Worm (Caenorhabditis elegans) whole organism, young adult: ENCODE results near the gene eat-6.
"Not testable (repeated sequence)": the region's sequence is repeated elsewhere in the genome, so short reads cannot be mapped to it uniquely, and the experiment has no call there.

Experiments
- B0019.2 ChIP-seq: fragments of 200-800 bp; sonication (Bioruptor generic); conservative IDR thresholded peaks from 2 replicates; pipeline ENCODE4 v1.3.6; 2022; ENCODE audit warnings: missing genetic modification reagents, missing genetic modification characterization, missing compliant biosample characterization
- D2030.7 ChIP-seq: fragments of 200-800 bp; sonication (Bioruptor generic); IDR thresholded peaks from 2 replicates; pipeline ENCODE4 v1.3.6; 2022; ENCODE audit warnings: missing genetic modification reagents, missing genetic modification characterization, missing compliant biosample characterization
- F22D6.2 ChIP-seq: sonication (generic microtip); optimal IDR thresholded peaks from 2 replicates; lab custom pipeline; 2016; ENCODE audit warnings: mild to moderate bottlenecking, missing genetic modification characterization, missing compliant biosample characterization
- F33H1.4 ChIP-seq: fragments of 200-800 bp; sonication (Bioruptor generic); IDR thresholded peaks from 2 replicates; pipeline ENCODE4 v1.3.6; 2022; ENCODE audit warnings: missing genetic modification reagents, missing genetic modification characterization, missing compliant biosample characterization
- F49E8.2 ChIP-seq: sonication (generic microtip); optimal IDR thresholded peaks from 3 replicates; lab custom pipeline; 2017; ENCODE audit warnings: missing genetic modification characterization, mild to moderate bottlenecking, missing compliant biosample characterization, antibody characterized with exemption, moderate library complexity; ENCODE audit not compliant: insufficient read depth
- Y56A3A.18 ChIP-seq: fragments of 200-800 bp; sonication (Bioruptor generic); IDR thresholded peaks from 2 replicates; pipeline ENCODE4 v1.3.6; 2022; ENCODE audit warnings: missing genetic modification reagents, missing genetic modification characterization, missing compliant biosample characterization
- attf-3 ChIP-seq: fragments of 200-800 bp; sonication (Bioruptor generic); conservative IDR thresholded peaks from 2 replicates; pipeline ENCODE4 v1.3.6; 2022; ENCODE audit warnings: missing genetic modification reagents, missing genetic modification characterization, missing compliant biosample characterization
- attf-5 ChIP-seq: fragments of 200-800 bp; sonication (Bioruptor generic); optimal IDR thresholded peaks from 2 replicates; lab custom pipeline; 2018; ENCODE audit warnings: mild to moderate bottlenecking, missing genetic modification characterization, missing compliant biosample characterization
- bed-1 ChIP-seq: fragments of 200-800 bp; sonication (Bioruptor generic); IDR thresholded peaks from 2 replicates; pipeline ENCODE4 v1.3.6; 2022; ENCODE audit warnings: missing genetic modification reagents, missing genetic modification characterization, missing compliant biosample characterization
- cebp-1 ChIP-seq, 2 experiments: fragments of 200-800 bp in 1 of 2; sonication (Bioruptor generic) in 1 of 2; sonication (generic microtip) in 1 of 2; IDR thresholded peaks in 1 of 2; optimal IDR thresholded peaks in 1 of 2; 2 replicates each; pipeline versions ENCODE4 v1.3.6 to Lab custom; 2017 to 2022; ENCODE audit warnings: missing compliant biosample characterization in 2 of 2, missing genetic modification characterization in 2 of 2, mild to moderate bottlenecking in 1 of 2, missing genetic modification reagents in 1 of 2, moderate library complexity in 1 of 2
- ceh-100 ChIP-seq: fragments of 200-800 bp; sonication (Bioruptor generic); IDR thresholded peaks from 2 replicates; pipeline ENCODE4 v1.3.6; 2022; ENCODE audit warnings: missing genetic modification reagents, missing genetic modification characterization, missing compliant biosample characterization
- ceh-91 ChIP-seq: fragments of 200-800 bp; sonication (Bioruptor generic); IDR thresholded peaks from 2 replicates; pipeline ENCODE4 v1.3.6; 2022; ENCODE audit warnings: missing genetic modification reagents, missing genetic modification characterization, missing compliant biosample characterization
- die-1 ChIP-seq: sonication (generic microtip); optimal IDR thresholded peaks from 2 replicates; lab custom pipeline; 2016; ENCODE audit warnings: missing genotype, mild to moderate bottlenecking, missing genetic modification characterization, missing compliant biosample characterization
- egrh-3 ChIP-seq: fragments of 200-800 bp; sonication (Bioruptor generic); IDR thresholded peaks from 2 replicates; pipeline ENCODE4 v1.3.6; 2022; ENCODE audit warnings: missing genetic modification reagents, missing genetic modification characterization, missing compliant biosample characterization
- ekl-4 ChIP-seq: fragments of 200-800 bp; sonication (Bioruptor generic); IDR thresholded peaks from 2 replicates; pipeline ENCODE4 v1.3.6; 2022; ENCODE audit warnings: missing genetic modification reagents, missing genetic modification characterization, missing compliant biosample characterization
- ets-4 ChIP-seq: fragments of 200-800 bp; sonication (Bioruptor generic); optimal IDR thresholded peaks from 2 replicates; lab custom pipeline; 2018; ENCODE audit warnings: mild to moderate bottlenecking, missing genetic modification characterization, missing compliant biosample characterization
- him-1 ChIP-seq: sonication (generic microtip); optimal IDR thresholded peaks from 2 replicates; lab custom pipeline; 2016; ENCODE audit warnings: missing genotype, missing genetic modification reagents, missing genetic modification characterization, missing compliant biosample characterization
- hlh-26 ChIP-seq: fragments of 200-800 bp; sonication (Bioruptor generic); conservative IDR thresholded peaks from 2 replicates; pipeline ENCODE4 v1.3.6; 2022; ENCODE audit warnings: missing genetic modification reagents, missing genetic modification characterization, missing compliant biosample characterization
- hsf-1 ChIP-seq: fragments of 200-800 bp; sonication (Bioruptor generic); IDR thresholded peaks from 2 replicates; pipeline ENCODE4 v1.3.6; 2022; ENCODE audit warnings: missing genetic modification reagents, missing genetic modification characterization, missing compliant biosample characterization
- let-526 ChIP-seq: fragments of 200-800 bp; sonication (Bioruptor generic); IDR thresholded peaks from 2 replicates; pipeline ENCODE4 v1.3.6; 2022; ENCODE audit warnings: missing genetic modification reagents, missing genetic modification characterization, missing compliant biosample characterization
- lin-26 ChIP-seq: fragments of 200-800 bp; sonication (Bioruptor generic); IDR thresholded peaks from 2 replicates; pipeline ENCODE4 v1.3.6; 2022; ENCODE audit warnings: missing genetic modification reagents, missing genetic modification characterization, missing compliant biosample characterization
- lin-35 ChIP-seq, 3 experiments: fragments of 150-350 bp in 2 of 3; sonication (generic microtip) in 1 of 3; optimal IDR thresholded peaks; 2 replicates each; lab custom pipeline; 2014 to 2018; ENCODE audit warnings: missing biosample characterization in 3 of 3, missing genetic modification characterization in 3 of 3, missing genetic modification reagents in 3 of 3
- lin-40 ChIP-seq: sonication (generic microtip); optimal IDR thresholded peaks from 2 replicates; lab custom pipeline; 2016; ENCODE audit warnings: missing genetic modification characterization, mild to moderate bottlenecking, missing compliant biosample characterization, missing genotype, missing genetic modification reagents
- mcd-1 ChIP-seq: fragments of 200-800 bp; sonication (Bioruptor generic); IDR thresholded peaks from 2 replicates; pipeline ENCODE4 v1.3.6; 2022; ENCODE audit warnings: missing genetic modification reagents, missing genetic modification characterization, missing compliant biosample characterization
- nhr-80 ChIP-seq: sonication (generic microtip); optimal IDR thresholded peaks from 2 replicates; lab custom pipeline; 2016; ENCODE audit warnings: missing genetic modification characterization, missing compliant biosample characterization
- nhr-90 ChIP-seq: sonication (generic microtip); optimal IDR thresholded peaks from 2 replicates; lab custom pipeline; 2016; ENCODE audit warnings: missing genotype, mild to moderate bottlenecking, missing genetic modification characterization, missing compliant biosample characterization
- snpc-4 ChIP-seq, 5 experiments: fragments of 150-350 bp in 1 of 5; sonication (generic microtip) in 4 of 5; optimal IDR thresholded peaks; 2 replicates each; lab custom pipeline; 2014 to 2018; ENCODE audit warnings: missing genetic modification characterization in 5 of 5, missing biosample characterization in 3 of 5, antibody characterized with exemption in 2 of 5, mild to moderate bottlenecking in 2 of 5, missing compliant biosample characterization in 2 of 5, missing genotype in 2 of 5, moderate library complexity in 2 of 5, missing genetic modification reagents in 1 of 5
- somi-1 ChIP-seq: fragments of 200-800 bp; sonication (Bioruptor generic); optimal IDR thresholded peaks from 2 replicates; lab custom pipeline; 2018; ENCODE audit warnings: mild to moderate bottlenecking, missing genetic modification characterization, missing compliant biosample characterization
- ztf-22 ChIP-seq: fragments of 200-800 bp; sonication (Bioruptor generic); optimal IDR thresholded peaks from 2 replicates; lab custom pipeline; 2018; ENCODE audit warnings: mild to moderate bottlenecking, missing genetic modification characterization, moderate library complexity, missing compliant biosample characterization

The eat-6 gene

DNA sequence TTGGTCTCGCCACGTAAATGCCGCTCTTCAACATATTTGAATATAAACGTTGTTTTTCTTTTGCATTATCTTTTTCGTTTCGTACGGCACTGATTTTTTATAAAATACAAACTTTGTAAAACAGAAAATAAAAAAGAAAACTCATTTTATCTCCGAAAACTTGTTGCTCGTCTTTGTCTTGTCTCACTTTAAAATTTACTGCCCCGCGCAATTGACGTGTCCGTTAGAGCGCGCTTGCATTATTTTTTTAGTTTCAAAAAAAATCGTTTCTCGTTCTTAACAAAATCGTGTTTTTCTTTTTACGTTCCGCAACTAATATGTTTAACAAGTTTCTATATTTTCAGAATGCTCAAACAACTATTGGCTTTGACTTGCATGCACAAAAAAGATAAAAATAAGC is 22.8 kb upstream of the eat-6 start, which contains the start of gene noca-1 (continued):
- no peak for TF ChIP-seq die-1
- no peak for TF ChIP-seq attf-5 (GFP tag; lab: Kevin White, UChicago)
- TF ChIP-seq F33H1.4 (GFP tag; lab: Robert Waterston, UW) = peak; percentile 47
- TF ChIP-seq D2030.7 = no peak
- TF ChIP-seq F49E8.2 = no peak
- TF ChIP-seq, all 124 proteins: peak for 6

DNA sequence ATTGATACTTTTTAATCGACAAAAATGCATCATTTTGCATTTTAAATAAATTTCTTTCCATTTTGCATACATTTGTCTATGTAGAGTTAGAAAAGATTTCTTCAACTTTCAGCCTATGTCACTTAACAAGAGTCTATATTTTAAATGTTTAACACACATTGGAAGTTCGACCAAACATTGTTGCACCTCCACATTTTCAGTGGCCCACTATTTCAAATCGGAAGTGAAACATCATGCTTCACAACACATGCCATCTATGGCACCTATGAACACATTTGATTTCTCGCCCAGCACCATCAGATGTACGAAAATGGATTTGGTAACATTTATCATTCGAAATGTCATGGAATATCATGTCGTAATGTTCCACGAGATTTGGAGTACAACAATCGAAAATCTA is 8.9 kb upstream of the eat-6 start, which contains the start of gene dhc-3:
Gene dhc-3, plus strand, starts transcription at position 301 of the 400 bp plus-strand sequence.
- TF ChIP-seq ztf-22 (GFP tag; lab: Kevin White, UChicago) (no peak), hsf-1 (GFP tag; lab: Robert Waterston, UW) (no peak), egrh-3 (GFP tag; lab: Robert Waterston, UW) (no peak), bed-1 (no peak), hlh-26 (GFP tag; lab: Robert Waterston, UW) (no peak), ceh-100 (GFP tag; lab: Robert Waterston, UW) (no peak), snpc-4 (GFP tag; optimal IDR thresholded peaks at IDR 0.05; lab: Kevin White, UChicago) (no peak), snpc-4 (tag; optimal IDR thresholded peaks at IDR 0.05; lab: Kevin White, UChicago) (no peak), lin-26 (no peak), nhr-90 (tag; lab: Kevin White, UChicago) (no peak), F22D6.2 (tag; lab: Kevin White, UChicago) (no peak), cebp-1 (GFP tag; IDR thresholded peaks at IDR 0.05; lab: Robert Waterston, UW) (no peak), cebp-1 (tag; optimal IDR thresholded peaks at IDR 0.05; lab: Kevin White, UChicago) (no peak), lin-35 (GFP tag; optimal IDR thresholded peaks at IDR 0.05; lab: Kevin White, UChicago) (no peak), somi-1 (GFP tag; lab: Kevin White, UChicago) (no peak), Y56A3A.18 (no peak), him-1 (tag; lab: Kevin White, UChicago) (no peak), attf-3 (GFP tag; lab: Robert Waterston, UW) (no peak), mcd-1 (no peak), ets-4 (GFP tag; lab: Kevin White, UChicago) (no peak), lin-40 (tag; lab: Kevin White, UChicago) (no peak), ceh-91 (GFP tag; lab: Robert Waterston, UW) (no peak)

DNA sequence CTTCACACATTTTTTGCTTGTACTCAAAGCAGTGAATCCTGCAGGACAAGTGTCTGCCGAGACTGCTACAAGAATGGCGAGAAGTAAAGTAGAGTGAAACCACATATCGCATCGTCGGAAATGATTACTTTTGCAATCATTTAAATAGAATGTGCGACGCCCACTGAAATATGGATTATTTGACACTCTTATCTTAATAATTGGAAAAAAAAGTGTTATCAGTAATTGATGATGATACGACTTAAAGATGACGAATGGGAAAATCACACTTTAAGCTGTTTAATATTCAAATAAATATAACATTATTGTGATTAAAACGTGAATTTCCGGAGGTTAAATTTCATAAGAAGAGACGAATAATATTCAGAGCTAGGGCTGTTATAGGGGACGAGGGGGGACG is 8.2 kb upstream of the eat-6 start, which contains the start of gene clec-41:
Gene clec-41, minus strand, starts transcription at position 147 of the 400 bp plus-strand sequence.
- peak; percentile 81 for TF ChIP-seq nhr-80
- no peak for TF ChIP-seq B0019.2 (GFP tag; lab: Robert Waterston, UW)

DNA sequence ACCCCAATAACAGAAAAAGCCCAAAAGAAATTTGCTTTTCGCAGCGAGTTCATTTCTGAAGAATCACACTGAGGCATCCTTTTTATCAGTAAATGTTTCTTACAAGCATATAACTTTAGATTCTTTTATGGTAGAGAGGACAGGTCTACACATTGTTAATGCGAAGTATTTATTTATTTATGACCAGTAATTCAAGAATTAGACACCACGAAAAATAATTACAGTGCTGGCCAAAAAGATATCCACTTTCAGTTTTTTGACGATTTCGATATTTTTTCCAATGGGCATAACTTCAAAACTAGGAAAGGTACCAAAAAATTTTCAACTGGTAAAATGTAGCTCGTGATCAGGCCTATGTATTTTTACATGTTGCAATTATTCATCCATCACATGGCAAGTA is 5.0 kb upstream of the eat-6 start, which contains the start of gene clec-225:
Gene clec-225, minus strand, starts transcription at position 101 of the 400 bp plus-strand sequence.
- not testable (repeated sequence) for TF ChIP-seq him-1 (tag; lab: Kevin White, UChicago); ekl-4 (GFP tag; lab: Robert Waterston, UW); lin-35 (GFP tag; optimal IDR thresholded peaks at IDR 0.05; lab: Kevin White, UChicago)

DNA sequence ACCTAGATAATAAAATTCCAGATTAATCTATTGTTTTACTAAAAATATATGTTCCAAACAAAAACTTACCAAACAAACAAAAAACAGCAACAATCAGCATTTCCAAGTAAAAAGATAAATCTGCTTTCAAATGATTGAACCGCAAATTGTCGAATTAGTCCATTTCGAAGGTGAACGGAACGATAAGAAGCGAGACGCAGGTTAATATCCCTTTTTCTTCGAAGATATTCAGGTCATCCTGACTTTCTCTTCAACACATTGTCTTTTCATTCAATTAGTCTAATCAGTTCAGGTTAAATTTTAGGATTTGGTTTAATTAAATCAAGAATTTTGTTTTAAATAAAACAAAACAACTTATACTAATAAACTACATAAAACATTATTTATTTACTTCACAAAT is 3.6 kb upstream of the eat-6 start, which contains the start of gene B0365.9:
Gene B0365.9, minus strand, starts transcription at position 186 of the 400 bp plus-strand sequence.
- TF ChIP-seq ceh-91 (GFP tag; lab: Robert Waterston, UW) (no peak), let-526 (no peak), attf-3 (GFP tag; lab: Robert Waterston, UW) (no peak), snpc-4 (GFP tag; optimal IDR thresholded peaks at IDR 0.05; lab: Kevin White, UChicago) (no peak), snpc-4 (tag; optimal IDR thresholded peaks at IDR 0.05; lab: Kevin White, UChicago) (no peak), D2030.7 (no peak)
- TF ChIP-seq, all 124 proteins: peak for 0
